Fruit fly (Drosophila melanogaster) whole organism, larva: ENCODE results near the gene Glut3.

ENCODE experiments used
- noc ChIP-seq: fragments of 200-800 bp; sonication (Bioruptor generic); optimal IDR thresholded peaks from 3 replicates; lab custom pipeline; 2019; ENCODE audit warnings: missing biosample characterization, mild to moderate bottlenecking, missing genetic modification characterization, moderate library complexity

Glut3 gene

dm6 chr3R:16788011-16788410 is at the start of gene Glut3:
Glut3 (plus strand) TSS chr3R:16788311.
- no peak for TF ChIP-seq noc (tag; lab: Kevin White, UChicago)

- no peak for TF ChIP-seq noc (tag; lab: Kevin White, UChicago)
These were observed 45.8 kb upstream of the Glut3 start for dm6 chr3R:16742278-16742677.

dm6 chr3R:16743073-16743821 is 44.9 kb upstream of the Glut3 start:
- no peak for TF ChIP-seq noc (tag; lab: Kevin White, UChicago)

- no peak for TF ChIP-seq noc (tag; lab: Kevin White, UChicago)
These were observed 43.8 kb upstream of the Glut3 start for dm6 chr3R:16744290-16744689.

- TF ChIP-seq noc (tag; lab: Kevin White, UChicago): no peak
These were observed 43.0 kb upstream of the Glut3 start for dm6 chr3R:16745150-16745549.

dm6 chr3R:16746785-16747184 is 41.3 kb upstream of the Glut3 start:
- no peak for TF ChIP-seq noc (tag; lab: Kevin White, UChicago)

dm6 chr3R:16748558-16749172 is 39.4 kb upstream of the Glut3 start:
- TF ChIP-seq noc (tag; lab: Kevin White, UChicago): no peak

- no peak for TF ChIP-seq noc (tag; lab: Kevin White, UChicago)
These were observed 38.0 kb upstream of the Glut3 start for dm6 chr3R:16750029-16750619.

- no peak for TF ChIP-seq noc (tag; lab: Kevin White, UChicago)
These were observed 36.9 kb upstream of the Glut3 start, which contains the start of gene CG31275 for dm6 chr3R:16751234-16751633. CG31275 (minus strand) TSS chr3R:16751334.

- TF ChIP-seq noc (tag; lab: Kevin White, UChicago): no peak
These were observed 33.2 kb upstream of the Glut3 start for dm6 chr3R:16754874-16755273.

- TF ChIP-seq noc (tag; lab: Kevin White, UChicago): no peak
These were observed 24.7 kb upstream of the Glut3 start for dm6 chr3R:16763435-16763834.

- peak; percentile 41 for TF ChIP-seq noc (tag; lab: Kevin White, UChicago)
These were observed 24.1 kb upstream of the Glut3 start for dm6 chr3R:16763907-16764573.

dm6 chr3R:16765102-16765501 is 23.0 kb upstream of the Glut3 start:
- TF ChIP-seq noc (tag; lab: Kevin White, UChicago): no peak

- TF ChIP-seq noc (tag; lab: Kevin White, UChicago): no peak
These were observed 22.3 kb upstream of the Glut3 start for dm6 chr3R:16765770-16766169.

- no peak for TF ChIP-seq noc (tag; lab: Kevin White, UChicago)
These were observed 18.7 kb upstream of the Glut3 start for dm6 chr3R:16769404-16769803.
